Worm (Caenorhabditis elegans): ENCODE measurements around the gene slc-5A12.

DNA sequence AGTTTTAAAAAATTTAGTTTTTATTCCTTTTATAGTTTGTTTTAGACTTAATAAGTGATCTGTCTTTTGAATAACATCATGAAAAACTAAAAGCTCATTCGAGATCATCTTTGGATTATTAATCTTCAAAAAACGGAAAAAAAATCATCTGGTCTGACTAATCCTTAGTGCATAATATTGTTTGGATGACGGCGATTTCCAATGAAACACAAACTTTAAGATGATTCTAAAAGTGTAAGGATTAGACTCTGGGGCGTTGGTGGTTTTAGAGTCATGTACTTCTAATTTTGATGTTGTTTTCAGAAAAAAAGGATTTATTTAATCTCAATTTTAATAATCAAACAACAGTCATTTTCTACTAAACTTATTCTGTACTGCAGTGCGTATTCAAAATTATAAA lies 43.9 kb upstream of the slc-5A12 start:
- TF ChIP-seq ama-1 (optimal IDR thresholded peaks at IDR 0.05) (no peak), lin-39 (tag; optimal IDR thresholded peaks at IDR 0.05) (no peak), nhr-11 (tag; optimal IDR thresholded peaks at IDR 0.05) (no peak), lsy-2 (tag; optimal IDR thresholded peaks at IDR 0.05) (no peak), ceh-82 (tag; optimal IDR thresholded peaks at IDR 0.05) (no peak), ets-5 (GFP tag; IDR thresholded peaks at IDR 0.05) (no peak), unc-130 (tag; optimal IDR thresholded peaks at IDR 0.05) (no peak), nhr-237 (tag; optimal IDR thresholded peaks at IDR 0.05) (no peak), egl-27 (tag; optimal IDR thresholded peaks at IDR 0.05) (no peak), tlp-1 (tag; optimal IDR thresholded peaks at IDR 0.05) (no peak)

Data from whole organism, L1 larva.